Fruit fly (Drosophila melanogaster): Measurements from ENCODE around the gene Jhbp15.

The Jhbp15 gene

DNA sequence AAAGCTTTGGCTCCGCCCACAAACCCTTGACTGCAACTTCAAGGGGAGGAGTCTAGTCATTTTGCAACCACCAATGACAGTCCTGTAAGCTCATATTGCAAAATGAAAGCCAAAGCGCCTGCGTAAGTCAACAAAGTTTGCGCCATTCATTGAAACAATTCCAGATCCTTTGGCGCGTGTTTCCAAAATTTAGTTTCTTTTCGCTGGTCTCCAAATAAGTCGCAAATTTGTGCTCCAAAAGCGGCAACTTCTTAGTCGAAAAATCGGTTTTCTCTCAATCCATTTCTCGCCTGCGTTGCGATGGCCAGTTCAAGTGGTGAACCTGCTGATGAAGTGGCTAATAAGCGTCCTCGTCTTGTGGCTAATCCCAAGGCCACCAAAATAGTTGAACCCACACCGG lies 22.9 kb upstream of the Jhbp15 start, which contains the start of gene dmrt93B:
TSS of gene dmrt93B (plus strand) at position 301 of the 400 bp plus-strand sequence.
- no peak for TF ChIP-seq CG8478 (optimal IDR thresholded peaks at IDR 0.05)
- no peak for TF ChIP-seq CTCF (optimal IDR thresholded peaks at IDR 0.05)

DNA sequence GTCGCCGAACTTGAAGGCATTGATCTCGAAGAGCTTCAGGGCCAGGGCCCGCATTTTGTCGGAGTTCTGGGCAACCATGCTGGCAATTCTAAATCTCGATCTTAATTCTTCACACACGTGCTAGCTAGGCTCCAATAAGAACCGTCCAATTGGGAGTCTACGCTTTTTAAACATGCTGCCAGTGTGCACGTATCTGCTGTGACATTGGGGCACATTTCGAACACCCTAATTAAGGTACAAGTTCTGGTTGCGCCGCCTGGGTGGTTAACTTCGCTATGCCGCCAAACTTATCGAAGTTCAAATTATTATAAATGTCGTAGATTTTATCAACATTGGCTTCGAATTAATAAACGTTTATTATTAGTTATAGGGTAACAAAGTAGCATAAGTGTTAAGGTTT lies 22.4 kb upstream of the Jhbp15 start, which contains the start of gene r-l:
TSS of gene r-l (minus strand) at position 179 of the 400 bp plus-strand sequence.
- no peak for TF ChIP-seq CG8478 (optimal IDR thresholded peaks at IDR 0.05)
- TF ChIP-seq CTCF (optimal IDR thresholded peaks at IDR 0.05) = peak; percentile 30 to 49

dm6 chr3R:21071943-21072500 lies 21.2 kb upstream of the Jhbp15 start:
- no peak for TF ChIP-seq CTCF (optimal IDR thresholded peaks at IDR 0.05)
- TF ChIP-seq CG8478 (optimal IDR thresholded peaks at IDR 0.05) = no peak

DNA sequence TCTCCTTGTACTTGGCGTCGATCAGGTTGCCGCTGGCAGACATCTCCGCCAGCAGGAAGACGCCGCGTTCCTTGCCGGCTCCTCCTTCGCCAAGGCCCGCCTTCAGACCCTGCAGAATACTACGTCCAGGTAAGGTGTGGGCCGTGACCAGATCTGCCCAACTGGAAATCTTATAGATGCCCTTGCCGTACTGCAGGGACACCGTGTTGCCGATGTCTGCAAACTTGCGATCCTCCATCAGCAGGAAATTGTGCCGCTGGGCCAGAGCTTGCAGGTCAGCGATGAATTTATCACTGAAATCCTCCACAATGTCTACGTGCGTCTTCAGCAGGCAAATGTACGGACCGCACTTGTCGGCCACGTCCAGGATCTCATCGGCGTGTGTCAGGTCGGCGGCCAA lies 20.5 kb upstream of the Jhbp15 start:
- TF ChIP-seq CTCF (optimal IDR thresholded peaks at IDR 0.05) (no peak), CG8478 (optimal IDR thresholded peaks at IDR 0.05) (no peak)

dm6 chr3R:21069742-21070141 lies 19.0 kb upstream of the Jhbp15 start:
- TF ChIP-seq CG8478 (optimal IDR thresholded peaks at IDR 0.05) = no peak
- TF ChIP-seq CTCF (optimal IDR thresholded peaks at IDR 0.05) = peak in 1 of 2 experiments; percentile 2

DNA sequence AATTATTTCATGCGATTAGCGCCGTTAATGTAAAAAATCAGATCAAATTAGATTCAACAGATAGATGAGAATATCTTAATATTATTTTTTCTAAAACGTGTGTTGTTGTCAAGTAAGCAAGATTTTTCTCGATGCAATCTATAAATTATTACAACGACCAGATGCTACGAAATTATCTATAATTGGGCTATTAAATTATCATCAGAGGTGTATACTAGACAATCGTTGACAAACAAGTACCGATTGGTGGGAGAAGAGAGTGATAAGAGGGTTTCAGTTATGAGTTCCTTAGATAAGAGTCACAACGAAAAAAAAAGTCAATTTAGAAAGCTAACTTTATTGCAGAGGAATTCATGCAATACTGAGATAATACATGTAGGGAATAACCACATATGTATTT lies 16.8 kb upstream of the Jhbp15 start:
- TF ChIP-seq CG8478 (optimal IDR thresholded peaks at IDR 0.05) = no peak
- no peak for TF ChIP-seq CTCF (optimal IDR thresholded peaks at IDR 0.05)

- no peak for TF ChIP-seq CG8478 (optimal IDR thresholded peaks at IDR 0.05)
- TF ChIP-seq CTCF (optimal IDR thresholded peaks at IDR 0.05) = no peak
Observed at dm6 chr3R:21066469-21067284, 15.9 kb upstream of the Jhbp15 start.

- no peak for TF ChIP-seq CG8478 (optimal IDR thresholded peaks at IDR 0.05)
- no peak for TF ChIP-seq CTCF (optimal IDR thresholded peaks at IDR 0.05)
Observed at dm6 chr3R:21065696-21066080, 14.9 kb upstream of the Jhbp15 start.

- TF ChIP-seq CTCF (optimal IDR thresholded peaks at IDR 0.05) (peak in 1 of 2 experiments; percentile 22), CG8478 (optimal IDR thresholded peaks at IDR 0.05) (no peak)
Observed at dm6 chr3R:21065010-21065695, 14.4 kb upstream of the Jhbp15 start, which contains the start of gene AnxB9. Gene AnxB9 (plus strand): TSS chr3R:21065241.

DNA sequence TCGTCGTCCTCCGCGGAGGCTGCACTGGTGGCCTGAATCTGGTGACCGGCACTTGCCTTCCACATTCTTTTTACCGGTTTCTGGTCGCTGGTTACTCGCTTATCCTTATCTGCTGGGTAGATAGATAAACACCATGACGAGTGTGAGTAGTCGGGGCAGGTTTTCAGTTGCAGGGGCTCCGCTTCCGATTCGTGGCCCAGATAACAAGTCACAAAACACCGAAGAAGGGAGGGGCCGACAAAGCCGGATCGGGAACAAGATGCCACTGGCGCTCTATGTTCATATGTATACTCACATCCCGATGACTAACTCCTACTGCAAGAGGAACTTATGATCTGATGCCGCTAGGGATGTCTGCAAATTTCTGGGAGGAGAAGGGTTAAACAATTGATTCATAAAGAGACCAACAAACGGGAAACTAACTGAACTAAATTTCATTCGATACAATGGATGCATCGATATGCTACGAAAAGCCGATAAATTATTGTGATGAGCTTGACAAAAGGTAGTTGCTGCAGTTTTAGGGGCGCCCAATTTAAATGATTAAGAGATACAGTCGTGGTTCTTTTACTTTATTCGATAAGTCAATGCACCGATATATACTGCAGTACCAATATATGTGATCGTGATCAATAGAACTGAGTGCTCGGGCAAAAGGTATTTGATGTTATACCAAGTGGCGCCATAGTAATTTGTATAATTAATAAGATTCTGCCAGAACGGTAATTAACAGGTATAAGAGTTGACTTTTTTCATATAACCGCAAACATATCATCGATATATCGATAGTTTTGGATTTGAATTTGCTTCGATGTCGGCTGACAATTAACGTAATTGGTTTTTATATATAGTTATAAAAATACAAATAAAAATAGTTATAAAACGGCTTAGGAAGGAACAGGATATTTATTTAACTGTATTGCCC lies 13.5 kb upstream of the Jhbp15 start, which contains the start of gene Cortactin:
TSS of gene Cortactin (minus strand) at position 472 of the 925 bp plus-strand sequence.
- TF ChIP-seq CG8478 (optimal IDR thresholded peaks at IDR 0.05) (no peak), CTCF (optimal IDR thresholded peaks at IDR 0.05) (peak in 1 of 2 experiments; percentile 47)

DNA sequence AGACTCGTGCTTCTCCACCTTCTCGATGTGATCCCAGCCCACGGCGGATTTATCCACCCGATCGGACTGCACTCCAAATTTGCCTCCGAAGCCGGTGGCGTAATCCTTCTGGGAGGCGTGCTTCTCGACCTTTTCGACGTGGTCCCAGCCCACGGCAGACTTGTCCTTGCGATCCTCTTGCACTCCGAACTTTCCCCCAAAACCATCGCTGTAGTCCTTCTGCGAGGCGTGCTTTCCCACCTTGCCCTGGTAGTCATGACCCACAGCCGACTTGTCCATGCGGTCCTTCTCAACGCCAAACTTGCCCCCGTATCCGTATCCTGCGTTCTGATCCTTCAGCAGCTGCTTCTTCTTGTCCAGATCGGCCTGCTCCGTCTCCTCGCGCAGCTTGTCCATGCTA lies 12.7 kb upstream of the Jhbp15 start:
- no peak for TF ChIP-seq CTCF (optimal IDR thresholded peaks at IDR 0.05)
- TF ChIP-seq CG8478 (optimal IDR thresholded peaks at IDR 0.05) = no peak

DNA sequence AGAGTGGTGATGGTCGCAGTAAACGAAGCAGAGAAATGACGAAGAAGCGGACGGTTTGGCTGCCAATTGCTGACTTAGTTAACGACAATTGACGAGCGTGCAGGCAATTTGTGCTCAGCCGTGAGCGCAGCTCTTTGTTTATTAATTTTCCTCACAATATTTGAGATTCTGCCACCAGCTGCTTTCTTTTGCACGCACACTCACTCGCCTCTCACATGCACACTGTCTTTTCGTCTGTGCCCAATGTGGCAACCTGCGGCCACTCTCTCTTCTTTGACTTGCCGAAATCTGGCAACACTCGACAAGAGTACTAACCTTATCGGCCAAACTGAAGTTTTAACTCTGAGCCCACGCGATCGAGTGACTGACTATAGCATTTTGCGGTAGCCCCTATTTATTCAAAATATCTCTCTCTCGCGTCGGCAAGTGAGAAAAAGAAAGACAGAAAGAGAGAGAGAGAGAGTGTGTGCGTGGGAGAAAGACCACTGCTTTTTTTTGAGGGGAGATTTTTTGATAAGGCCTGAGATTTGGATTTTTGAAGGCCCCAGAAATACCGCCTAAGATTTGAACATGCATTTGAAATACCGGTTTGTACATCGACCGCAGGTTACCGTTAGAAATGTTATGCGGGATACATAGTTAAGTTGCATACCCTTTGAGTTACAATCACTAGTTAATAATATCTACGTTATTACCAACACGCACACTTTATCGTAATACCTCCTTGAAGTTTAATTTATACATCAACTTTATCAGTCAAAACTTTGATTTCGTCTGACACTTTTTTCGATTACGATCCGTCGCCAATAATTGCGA lies 9.9 kb upstream of the Jhbp15 start, which contains the start of gene Mvl:
TSS of gene Mvl (minus strand) at position 371 of the 816 bp plus-strand sequence.
- TF ChIP-seq CG8478 (optimal IDR thresholded peaks at IDR 0.05) (no peak), CTCF (optimal IDR thresholded peaks at IDR 0.05) (peak; percentile 5 to 35)
